Worm (Caenorhabditis elegans) whole organism, midembryonic: Measurements from ENCODE around the gene har-1.

ENCODE experiments used
- cog-1 ChIP-seq: sonication (generic microtip); optimal IDR thresholded peaks from 2 replicates; lab custom pipeline; 2016; ENCODE audit warnings: missing genetic modification characterization, missing compliant biosample characterization
- flt-1 ChIP-seq: fragments of 200-800 bp; sonication (Bioruptor generic); IDR thresholded peaks from 2 replicates; pipeline ENCODE4 v1.3.6; 2022; ENCODE audit warnings: missing genetic modification characterization, missing compliant biosample characterization
- klf-2 ChIP-seq: fragments of 200-800 bp; sonication (Bioruptor generic); conservative IDR thresholded peaks from 2 replicates; pipeline ENCODE4 v1.3.6; 2022; ENCODE audit warnings: missing genetic modification reagents, missing genetic modification characterization, missing compliant biosample characterization
- med-1 ChIP-seq: sonication (generic microtip); optimal IDR thresholded peaks from 2 replicates; lab custom pipeline; 2017; ENCODE audit warnings: missing genetic modification characterization, mild to moderate bottlenecking, missing compliant biosample characterization, antibody characterized with exemption, missing genetic modification reagents; ENCODE audit not compliant: insufficient read depth
- ref-1 ChIP-seq: fragments of 200-800 bp; sonication (Bioruptor generic); conservative IDR thresholded peaks from 2 replicates; pipeline ENCODE4 v1.3.6; 2022; ENCODE audit warnings: missing genetic modification reagents, missing genetic modification characterization, missing compliant biosample characterization
- tab-1 ChIP-seq: fragments of 200-800 bp; sonication (Bioruptor generic); IDR thresholded peaks from 2 replicates; pipeline ENCODE4 v1.3.6; 2022; ENCODE audit warnings: missing genetic modification characterization, missing compliant biosample characterization
- ztf-23 ChIP-seq: fragments of 200-800 bp; sonication (Bioruptor generic); IDR thresholded peaks from 2 replicates; pipeline ENCODE4 v1.3.6; 2022; ENCODE audit warnings: missing genetic modification reagents, missing genetic modification characterization, missing compliant biosample characterization
- ztf-29 ChIP-seq: fragments of 200-800 bp; sonication (Bioruptor generic); IDR thresholded peaks from 2 replicates; pipeline ENCODE4 v1.3.6; 2022; ENCODE audit warnings: missing genetic modification reagents, missing genetic modification characterization, missing compliant biosample characterization

DNA sequence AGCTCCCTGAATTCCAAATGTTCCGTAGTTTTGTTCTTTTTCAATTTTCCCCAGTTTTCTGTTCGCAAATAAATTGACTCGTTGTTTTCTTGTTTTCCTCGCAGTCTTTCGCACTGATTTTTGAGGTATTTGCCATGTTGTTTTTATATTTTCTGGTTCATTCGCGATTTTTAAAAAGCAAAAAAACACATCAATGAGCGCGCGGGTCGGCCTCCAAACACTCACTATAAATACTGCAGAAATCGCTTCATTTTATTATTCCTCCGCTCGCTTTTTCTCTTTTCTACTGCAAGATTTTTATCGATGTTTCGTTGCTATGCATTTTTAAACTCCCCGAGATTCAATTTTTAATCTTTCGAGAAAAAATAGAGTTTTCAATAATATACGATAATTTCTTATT is 974 bp downstream of the har-1 start:
- no peak for TF ChIP-seq ref-1 (GFP tag; lab: Robert Waterston, UW)
- TF ChIP-seq ztf-23 (GFP tag; lab: Robert Waterston, UW) = no peak
- TF ChIP-seq flt-1 = no peak
- TF ChIP-seq tab-1 (GFP tag; lab: Robert Waterston, UW) = no peak
- no peak for TF ChIP-seq med-1 (GFP tag; lab: Kevin White, UChicago)
- no peak for TF ChIP-seq ztf-29 (GFP tag; lab: Robert Waterston, UW)
- TF ChIP-seq cog-1 (tag; lab: Kevin White, UChicago) = no peak
- TF ChIP-seq klf-2 (GFP tag; lab: Robert Waterston, UW) = no peak
